Fruit fly (Drosophila melanogaster) whole organism, embryonic: ENCODE measurements around the gene Rbp.

Experiments
- Antp ChIP-seq: fragments of 200-800 bp; sonication (Bioruptor generic); optimal IDR thresholded peaks from 3 replicates; lab custom pipeline; 2016; ENCODE audit warnings: missing biosample characterization, missing genetic modification characterization
- Asciz ChIP-seq: fragments of 200-800 bp; sonication (Bioruptor generic); optimal IDR thresholded peaks from 2 replicates; lab custom pipeline; 2017; ENCODE audit warnings: missing biosample characterization, mild to moderate bottlenecking, missing genetic modification characterization, missing genetic modification reagents
- CG13296 ChIP-seq: fragments of 200-800 bp; sonication (Bioruptor generic); optimal IDR thresholded peaks from 3 replicates; lab custom pipeline; 2018; ENCODE audit warnings: missing biosample characterization, mild to moderate bottlenecking, missing genetic modification characterization
- CG14014 ChIP-seq: fragments of 200-800 bp; sonication (Bioruptor generic); IDR thresholded peaks from 2 replicates; pipeline ENCODE4 v1.3.6; 2022; ENCODE audit warnings: missing biosample characterization, missing genetic modification characterization
- CG15073 ChIP-seq: fragments of 200-800 bp; sonication (Bioruptor generic); optimal IDR thresholded peaks from 2 replicates; lab custom pipeline; 2016; ENCODE audit warnings: missing biosample characterization, missing genetic modification characterization
- CG15269 ChIP-seq: fragments of 200-800 bp; sonication (Bioruptor generic); optimal IDR thresholded peaks from 2 replicates; lab custom pipeline; 2018; ENCODE audit warnings: missing biosample characterization, mild to moderate bottlenecking, missing genetic modification characterization, moderate library complexity
- CG17385 ChIP-seq: fragments of 200-800 bp; sonication (Bioruptor generic); optimal IDR thresholded peaks from 3 replicates; lab custom pipeline; 2018; ENCODE audit warnings: missing biosample characterization, mild to moderate bottlenecking, missing genetic modification characterization
- CG18011 ChIP-seq: fragments of 200-800 bp; sonication (Bioruptor generic); optimal IDR thresholded peaks from 2 replicates; lab custom pipeline; 2017; ENCODE audit warnings: missing biosample characterization, missing genetic modification characterization, mild to moderate bottlenecking, moderate library complexity, missing genotype
- CG18619 ChIP-seq: fragments of 200-800 bp; sonication (Bioruptor generic); optimal IDR thresholded peaks from 3 replicates; lab custom pipeline; 2017; ENCODE audit warnings: missing biosample characterization, mild to moderate bottlenecking, missing genetic modification characterization
- CG31441 ChIP-seq: fragments of 200-800 bp; sonication (Bioruptor generic); IDR thresholded peaks from 2 replicates; pipeline ENCODE4 v1.3.6; 2022; ENCODE audit warnings: missing biosample characterization, missing genetic modification characterization
- CG3847 ChIP-seq: fragments of 200-800 bp; sonication (Bioruptor generic); IDR thresholded peaks from 2 replicates; pipeline ENCODE4 v1.3.6; 2022; ENCODE audit warnings: missing biosample characterization, missing genetic modification characterization
- CG4404 ChIP-seq: fragments of 200-800 bp; sonication (Bioruptor generic); IDR thresholded peaks from 2 replicates; pipeline ENCODE4 v1.3.6; 2022; ENCODE audit warnings: missing biosample characterization, missing genetic modification characterization
- CG6175 ChIP-seq: fragments of 200-800 bp; sonication (Bioruptor generic); IDR thresholded peaks from 3 replicates; pipeline ENCODE4 v1.3.6; 2022; ENCODE audit warnings: missing biosample characterization, missing genetic modification characterization
- CG6791 ChIP-seq: fragments of 200-800 bp; sonication (Bioruptor generic); IDR thresholded peaks from 3 replicates; pipeline ENCODE4 v1.3.6; 2022; ENCODE audit warnings: missing biosample characterization, missing genetic modification characterization; ENCODE audit not compliant: partially characterized antibody
- CG7987 ChIP-seq: fragments of 200-800 bp; sonication (Bioruptor generic); optimal IDR thresholded peaks from 2 replicates; lab custom pipeline; 2018; ENCODE audit warnings: missing biosample characterization, mild to moderate bottlenecking, missing genetic modification characterization, moderate library complexity
- CG8281 ChIP-seq: fragments of 200-800 bp; sonication (Bioruptor generic); optimal IDR thresholded peaks from 2 replicates; lab custom pipeline; 2018; ENCODE audit warnings: missing biosample characterization, mild to moderate bottlenecking, missing genetic modification characterization, moderate library complexity
- CG8478 ChIP-seq: fragments of >200 bp; optimal IDR thresholded peaks from 2 replicates; lab custom pipeline; 2018
- CG8924 ChIP-seq: fragments of 200-800 bp; optimal IDR thresholded peaks from 3 replicates; lab custom pipeline; 2019; ENCODE audit warnings: missing biosample characterization, mild to moderate bottlenecking, missing genetic modification characterization, moderate library complexity
- CG9727 ChIP-seq: fragments of 200-800 bp; sonication (Bioruptor generic); optimal IDR thresholded peaks from 3 replicates; lab custom pipeline; 2017; ENCODE audit warnings: missing biosample characterization, mild to moderate bottlenecking, missing genetic modification characterization
- CG9876 ChIP-seq: fragments of 200-800 bp; sonication (Bioruptor generic); optimal IDR thresholded peaks from 2 replicates; lab custom pipeline; 2016; ENCODE audit warnings: missing biosample characterization, missing genetic modification characterization
- Camta ChIP-seq: fragments of 200-800 bp; sonication (Bioruptor generic); optimal IDR thresholded peaks from 2 replicates; lab custom pipeline; 2016; ENCODE audit warnings: missing biosample characterization, missing genetic modification characterization
- Dip3 ChIP-seq: fragments of 200-800 bp; sonication (Bioruptor generic); optimal IDR thresholded peaks from 3 replicates; lab custom pipeline; 2016; ENCODE audit warnings: missing biosample characterization, missing genetic modification characterization
- Dp ChIP-seq: fragments of 200-800 bp; sonication (Bioruptor generic); optimal IDR thresholded peaks from 2 replicates; lab custom pipeline; 2018; ENCODE audit warnings: missing biosample characterization, mild to moderate bottlenecking, missing genetic modification characterization, moderate library complexity
- HmgD ChIP-seq: fragments of 200-800 bp; sonication (Bioruptor generic); optimal IDR thresholded peaks from 3 replicates; lab custom pipeline; 2016; ENCODE audit warnings: missing biosample characterization, missing genetic modification characterization
- Hmr ChIP-seq: fragments of 200-800 bp; sonication (Bioruptor generic); optimal IDR thresholded peaks from 3 replicates; lab custom pipeline; 2017; ENCODE audit warnings: mild to moderate bottlenecking, missing biosample characterization, missing genetic modification reagents, missing genetic modification characterization
- MESR4 ChIP-seq: fragments of 200-800 bp; sonication (Bioruptor generic); optimal IDR thresholded peaks from 2 replicates; lab custom pipeline; 2018; ENCODE audit warnings: missing biosample characterization, mild to moderate bottlenecking, missing genetic modification characterization, moderate library complexity
- Mes4 ChIP-seq: fragments of 200-800 bp; sonication (Bioruptor generic); optimal IDR thresholded peaks from 2 replicates; lab custom pipeline; 2016; ENCODE audit warnings: missing biosample characterization, missing genetic modification characterization
- Myb ChIP-seq: fragments of 200-800 bp; sonication (Bioruptor generic); optimal IDR thresholded peaks from 2 replicates; lab custom pipeline; 2016; ENCODE audit warnings: missing biosample characterization, missing genetic modification characterization
- Neu2 ChIP-seq: fragments of 200-800 bp; sonication (Bioruptor generic); optimal IDR thresholded peaks from 3 replicates; lab custom pipeline; 2016; ENCODE audit warnings: missing biosample characterization, missing genetic modification characterization, borderline replicate concordance
- Rfx ChIP-seq: fragments of 200-800 bp; sonication (Bioruptor generic); IDR thresholded peaks from 2 replicates; pipeline ENCODE4 v1.3.6; 2022; ENCODE audit warnings: missing biosample characterization, missing genetic modification characterization
- Sox102F ChIP-seq: fragments of 200-800 bp; sonication (Bioruptor generic); optimal IDR thresholded peaks from 2 replicates; lab custom pipeline; 2018; ENCODE audit warnings: missing biosample characterization, mild to moderate bottlenecking, missing genetic modification characterization, moderate library complexity
- ash1 ChIP-seq: fragments of 200-800 bp; sonication (Bioruptor generic); optimal IDR thresholded peaks from 2 replicates; lab custom pipeline; 2018; ENCODE audit warnings: missing biosample characterization, mild to moderate bottlenecking, missing genetic modification characterization
- bigmax ChIP-seq: fragments of 200-800 bp; sonication (Bioruptor generic); optimal IDR thresholded peaks from 2 replicates; lab custom pipeline; 2018; ENCODE audit warnings: missing biosample characterization, mild to moderate bottlenecking, missing genetic modification characterization
- dati ChIP-seq: fragments of 200-800 bp; sonication (Bioruptor generic); IDR thresholded peaks from 2 replicates; pipeline ENCODE4 v1.3.6; 2022; ENCODE audit warnings: missing biosample characterization, missing genetic modification characterization
- fu2 ChIP-seq: fragments of 200-800 bp; sonication (Bioruptor generic); optimal IDR thresholded peaks from 2 replicates; lab custom pipeline; 2016; ENCODE audit warnings: missing biosample characterization, missing genetic modification characterization
- gcm2 ChIP-seq: fragments of 200-800 bp; sonication (Bioruptor generic); optimal IDR thresholded peaks from 2 replicates; lab custom pipeline; 2016; ENCODE audit warnings: missing biosample characterization, missing genetic modification characterization
- gt ChIP-seq: fragments of 200-800 bp; sonication (Bioruptor generic); IDR thresholded peaks from 2 replicates; pipeline ENCODE4 v1.3.6; 2022; ENCODE audit warnings: missing biosample characterization, missing genetic modification characterization
- mam ChIP-seq: fragments of 200-800 bp; sonication (Bioruptor generic); optimal IDR thresholded peaks from 3 replicates; lab custom pipeline; 2016; ENCODE audit warnings: missing biosample characterization, missing genetic modification characterization
- mld ChIP-seq: fragments of 200-800 bp; sonication (Bioruptor generic); IDR thresholded peaks from 3 replicates; pipeline ENCODE4 v1.3.6; 2022; ENCODE audit warnings: missing biosample characterization, missing genetic modification characterization; ENCODE audit not compliant: partially characterized antibody
- nerfin-1 ChIP-seq: fragments of 200-800 bp; sonication (Bioruptor generic); optimal IDR thresholded peaks from 3 replicates; lab custom pipeline; 2019; ENCODE audit warnings: missing biosample characterization, mild to moderate bottlenecking, missing genetic modification characterization, moderate library complexity
- pb ChIP-seq: fragments of 200-800 bp; sonication (Bioruptor generic); optimal IDR thresholded peaks from 3 replicates; lab custom pipeline; 2016; ENCODE audit warnings: missing biosample characterization, missing genetic modification characterization
- pfk ChIP-seq: fragments of 200-800 bp; sonication (Bioruptor generic); optimal IDR thresholded peaks from 2 replicates; lab custom pipeline; 2018; ENCODE audit warnings: missing biosample characterization, mild to moderate bottlenecking, missing genetic modification characterization, moderate library complexity
- pum ChIP-seq: fragments of 200-800 bp; sonication (Bioruptor generic); optimal IDR thresholded peaks from 2 replicates; lab custom pipeline; 2016; ENCODE audit warnings: missing biosample characterization, missing genetic modification characterization
- pzg ChIP-seq: fragments of 200-800 bp; sonication (Bioruptor generic); optimal IDR thresholded peaks from 3 replicates; lab custom pipeline; 2018; ENCODE audit warnings: missing biosample characterization, mild to moderate bottlenecking, missing genetic modification characterization, moderate library complexity
- sima ChIP-seq: fragments of 200-800 bp; sonication (Bioruptor generic); optimal IDR thresholded peaks from 2 replicates; lab custom pipeline; 2016; ENCODE audit warnings: missing biosample characterization, missing genetic modification characterization
- ssp ChIP-seq: fragments of 200-800 bp; sonication (Bioruptor generic); IDR thresholded peaks from 2 replicates; pipeline ENCODE4 v1.3.6; 2022; ENCODE audit warnings: missing biosample characterization, missing genetic modification characterization
- tin ChIP-seq: fragments of 200-800 bp; sonication (Bioruptor generic); optimal IDR thresholded peaks from 3 replicates; lab custom pipeline; 2016; ENCODE audit warnings: missing biosample characterization, missing genetic modification characterization
- tio ChIP-seq: fragments of 200-800 bp; sonication (Bioruptor generic); optimal IDR thresholded peaks from 2 replicates; lab custom pipeline; 2017; ENCODE audit warnings: missing biosample characterization, missing genetic modification characterization, inconsistent platforms
- trh ChIP-seq: fragments of 200-800 bp; sonication (Bioruptor generic); optimal IDR thresholded peaks from 2 replicates; lab custom pipeline; 2016; ENCODE audit warnings: missing biosample characterization, missing genetic modification characterization
- unc-4 ChIP-seq: fragments of 200-800 bp; sonication (Bioruptor generic); IDR thresholded peaks from 2 replicates; pipeline ENCODE4 v1.3.6; 2022; ENCODE audit warnings: missing biosample characterization, missing genetic modification characterization; ENCODE audit not compliant: partially characterized antibody
- zf30C ChIP-seq: fragments of 200-800 bp; sonication (Bioruptor generic); optimal IDR thresholded peaks from 3 replicates; lab custom pipeline; 2018; ENCODE audit warnings: missing biosample characterization, mild to moderate bottlenecking, missing genetic modification characterization

Gene Rbp

dm6 chr3R:15332994-15333393 is 41.4 kb upstream of the Rbp start, which contains the start of the genes Fkbp39 and Cyfip (continued):
- TF ChIP-seq HmgD (peak; percentile 87), CG9876 (GFP tag; lab: Kevin White, UChicago) (peak; percentile 52), CG8478 (lab: Kevin White, UChicago) (no peak), CG3847 (GFP tag; lab: Robert Waterston, UW) (peak; percentile 69), gcm2 (peak; percentile 14), CG18619 (GFP tag; lab: Kevin White, UChicago) (peak; percentile 45), zf30C (GFP tag; lab: Kevin White, UChicago) (peak; percentile 27), tio (GFP tag; lab: Kevin White, UChicago) (no peak), ash1 (GFP tag; lab: Kevin White, UChicago) (no peak), CG4404 (GFP tag; lab: Robert Waterston, UW) (no peak), bigmax (GFP tag; lab: Kevin White, UChicago) (peak; percentile 26), Asciz (GFP tag; lab: Kevin White, UChicago) (no peak), CG7987 (GFP tag; lab: Kevin White, UChicago) (peak; percentile 56), Mes4 (GFP tag; lab: Kevin White, UChicago) (peak; percentile 52), CG6175 (GFP tag; lab: Robert Waterston, UW) (no peak), Myb (GFP tag; lab: Kevin White, UChicago) (peak; percentile 69), pzg (peak; percentile 100), Camta (GFP tag; lab: Kevin White, UChicago) (no peak), mld (GFP tag; lab: Robert Waterston, UW) (peak; percentile 40; the same call in 1 of the 3 replicates), gt (GFP tag; lab: Robert Waterston, UW) (no peak), sima (GFP tag; lab: Kevin White, UChicago) (no peak), CG8281 (no peak), CG13296 (GFP tag; lab: Kevin White, UChicago) (peak; percentile 2), Dip3 (GFP tag; lab: Kevin White, UChicago) (peak; percentile 21), MESR4 (GFP tag; lab: Kevin White, UChicago) (peak; percentile 94), mam (peak; percentile 69), fu2 (GFP tag; lab: Kevin White, UChicago) (peak; percentile 47), pum (peak; percentile 32), CG8924 (tag; lab: Kevin White, UChicago) (peak; percentile 40), ssp (GFP tag; lab: Robert Waterston, UW) (peak; percentile 31; the same call in 1 of the 2 replicates), Sox102F (GFP tag; lab: Kevin White, UChicago) (no peak), pb (GFP tag; lab: Kevin White, UChicago) (no peak), CG17385 (GFP tag; lab: Kevin White, UChicago) (no peak), unc-4 (GFP tag; lab: Robert Waterston, UW) (peak; percentile 77), Rfx (GFP tag; lab: Robert Waterston, UW) (peak; percentile 84), CG6791 (peak; percentile 77), Dp (peak; percentile 71), Neu2 (no peak), Hmr (GFP tag; lab: Kevin White, UChicago) (peak; percentile 78), pfk (peak; percentile 15), nerfin-1 (tag; lab: Kevin White, UChicago) (no peak), CG18011 (GFP tag; lab: Kevin White, UChicago) (peak; percentile 47), CG9727 (GFP tag; lab: Kevin White, UChicago) (peak; percentile 2), CG15269 (tag; lab: Kevin White, UChicago) (no peak), CG31441 (GFP tag; lab: Robert Waterston, UW) (no peak), CG14014 (GFP tag; lab: Robert Waterston, UW) (peak; percentile 51; the same call in 1 of the 2 replicates), Antp (GFP tag; lab: Kevin White, UChicago) (peak; percentile 63), dati (GFP tag; lab: Robert Waterston, UW) (no peak), tin (GFP tag; lab: Kevin White, UChicago) (peak; percentile 40), CG15073 (GFP tag; lab: Kevin White, UChicago) (no peak), trh (GFP tag; lab: Kevin White, UChicago) (no peak)
